Worm (Caenorhabditis elegans) whole organism, midembryonic: ENCODE measurements around the gene kcnl-1.

Experiments used
- T22C8.4 ChIP-seq: fragments of 200-800 bp; sonication (Bioruptor generic); IDR thresholded peaks from 2 replicates; pipeline ENCODE4 v1.3.6; 2022; ENCODE audit warnings: missing genetic modification characterization, missing compliant biosample characterization
- cog-1 ChIP-seq: sonication (generic microtip); optimal IDR thresholded peaks from 2 replicates; lab custom pipeline; 2016; ENCODE audit warnings: missing genetic modification characterization, missing compliant biosample characterization
- flt-1 ChIP-seq: fragments of 200-800 bp; sonication (Bioruptor generic); IDR thresholded peaks from 2 replicates; pipeline ENCODE4 v1.3.6; 2022; ENCODE audit warnings: missing genetic modification characterization, missing compliant biosample characterization
- klf-2 ChIP-seq: fragments of 200-800 bp; sonication (Bioruptor generic); conservative IDR thresholded peaks from 2 replicates; pipeline ENCODE4 v1.3.6; 2022; ENCODE audit warnings: missing genetic modification reagents, missing genetic modification characterization, missing compliant biosample characterization
- med-1 ChIP-seq: sonication (generic microtip); optimal IDR thresholded peaks from 2 replicates; lab custom pipeline; 2017; ENCODE audit warnings: missing genetic modification characterization, mild to moderate bottlenecking, missing compliant biosample characterization, antibody characterized with exemption, missing genetic modification reagents; ENCODE audit not compliant: insufficient read depth
- ref-1 ChIP-seq: fragments of 200-800 bp; sonication (Bioruptor generic); conservative IDR thresholded peaks from 2 replicates; pipeline ENCODE4 v1.3.6; 2022; ENCODE audit warnings: missing genetic modification reagents, missing genetic modification characterization, missing compliant biosample characterization
- tab-1 ChIP-seq: fragments of 200-800 bp; sonication (Bioruptor generic); IDR thresholded peaks from 2 replicates; pipeline ENCODE4 v1.3.6; 2022; ENCODE audit warnings: missing genetic modification characterization, missing compliant biosample characterization
- ztf-23 ChIP-seq: fragments of 200-800 bp; sonication (Bioruptor generic); IDR thresholded peaks from 2 replicates; pipeline ENCODE4 v1.3.6; 2022; ENCODE audit warnings: missing genetic modification reagents, missing genetic modification characterization, missing compliant biosample characterization
- ztf-29 ChIP-seq: fragments of 200-800 bp; sonication (Bioruptor generic); IDR thresholded peaks from 2 replicates; pipeline ENCODE4 v1.3.6; 2022; ENCODE audit warnings: missing genetic modification reagents, missing genetic modification characterization, missing compliant biosample characterization

kcnl-1 gene

DNA sequence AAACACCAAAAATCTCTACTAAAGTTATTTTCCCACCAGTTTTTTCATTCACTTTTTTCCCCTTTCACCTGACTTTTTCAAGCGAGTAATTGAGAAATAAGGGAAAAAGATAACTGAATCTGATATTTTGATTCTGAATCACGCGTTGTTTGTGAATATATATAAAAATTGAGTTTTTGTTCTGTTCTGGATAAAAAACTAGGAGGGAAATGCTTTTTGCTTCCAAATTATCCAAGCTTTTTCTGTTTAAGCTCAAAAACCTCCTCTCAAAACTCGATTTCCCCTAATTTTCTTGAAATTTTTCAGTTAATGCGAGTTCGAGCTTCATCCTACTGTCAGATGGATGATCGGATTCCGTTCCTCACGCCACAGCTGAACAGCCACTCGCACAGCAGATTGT is at the start of gene kcnl-1:
TSS of gene kcnl-1 (plus strand) at position 301 of the 400 bp plus-strand sequence.
- TF ChIP-seq ztf-29 (no peak), med-1 (no peak), ref-1 (GFP tag; lab: Robert Waterston, UW) (no peak), tab-1 (GFP tag; lab: Robert Waterston, UW) (no peak), ztf-23 (GFP tag; lab: Robert Waterston, UW) (no peak), T22C8.4 (GFP tag; lab: Robert Waterston, UW) (no peak)

DNA sequence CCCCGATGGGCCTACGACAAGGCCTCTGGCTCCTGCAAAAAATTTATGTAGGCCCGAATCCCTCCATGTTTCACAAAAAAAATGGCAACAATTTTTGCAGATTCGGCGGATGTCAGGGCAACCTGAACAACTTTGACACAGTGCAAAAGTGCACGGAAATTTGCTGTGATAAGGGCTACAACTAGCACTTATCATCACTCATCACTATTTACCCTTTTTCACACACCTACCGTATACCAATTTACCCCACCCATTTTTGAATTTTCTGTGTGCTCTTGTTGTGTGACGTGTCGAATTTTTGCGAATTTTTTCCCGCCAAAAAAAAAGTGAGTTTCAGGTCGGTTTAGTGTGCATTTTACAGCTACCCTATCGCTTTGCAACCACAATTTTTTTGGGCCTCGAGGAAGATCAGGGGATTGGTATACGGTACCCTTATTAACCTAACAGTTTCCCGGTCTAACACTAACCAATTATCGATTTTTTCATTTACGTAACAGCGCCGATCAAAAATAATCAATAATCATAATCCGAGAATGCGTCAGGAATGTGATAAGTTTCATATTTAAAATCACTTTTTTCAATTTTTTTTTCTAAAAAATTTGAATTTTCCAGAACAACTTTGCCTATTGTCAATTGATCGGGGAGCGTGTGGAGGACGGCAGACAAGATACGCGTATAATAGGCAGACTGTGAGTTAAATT is 46.6 kb upstream of the kcnl-1 start:
- TF ChIP-seq ztf-23 (GFP tag; lab: Robert Waterston, UW) = no peak
- TF ChIP-seq T22C8.4 (GFP tag; lab: Robert Waterston, UW) = peak; percentile 68

DNA sequence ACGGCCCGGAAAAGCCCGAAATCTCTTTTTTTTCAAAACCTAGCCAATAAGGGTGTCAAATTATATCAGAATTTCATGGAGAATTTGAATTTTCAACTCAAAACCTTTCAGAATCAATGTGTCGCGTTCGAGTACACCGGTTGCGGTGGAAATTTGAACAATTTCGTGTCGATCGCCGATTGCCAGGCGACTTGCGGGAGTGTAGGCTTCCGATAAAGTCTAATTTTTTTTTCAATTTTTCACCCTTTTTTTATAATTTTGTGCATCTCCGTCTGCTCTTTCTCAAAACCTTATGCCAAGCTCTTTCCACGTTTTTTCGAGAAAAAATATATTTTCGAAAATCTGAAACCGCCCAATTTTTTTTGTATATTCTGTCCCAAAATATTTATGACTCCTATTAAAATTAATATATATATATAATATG is 45.7 kb upstream of the kcnl-1 start:
- no peak for TF ChIP-seq tab-1 (GFP tag; lab: Robert Waterston, UW)
- TF ChIP-seq flt-1 (GFP tag; lab: Robert Waterston, UW) = 0 out of 2 replicates have a peak, but pooled peaks have one; percentile 20

DNA sequence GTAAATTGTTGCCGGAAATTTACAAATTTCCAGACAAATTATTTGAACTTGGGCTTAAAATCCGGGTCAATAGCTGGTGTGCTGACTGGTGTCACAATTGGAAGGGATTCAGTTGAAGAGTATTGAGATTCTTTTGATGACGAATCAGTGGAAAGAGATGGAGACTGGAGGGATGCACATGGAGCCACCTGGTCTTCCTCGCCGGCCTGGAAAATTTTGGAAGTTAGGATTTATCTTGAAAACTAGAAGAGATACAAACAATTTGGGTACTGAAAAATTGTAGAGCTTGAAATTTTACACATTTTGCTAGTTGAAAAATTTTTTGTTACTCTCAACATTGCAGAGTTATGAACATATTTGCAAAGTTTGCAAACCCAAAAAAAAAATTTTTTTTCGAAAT is 45.1 kb upstream of the kcnl-1 start:
- TF ChIP-seq flt-1 (GFP tag; lab: Robert Waterston, UW) (no peak), T22C8.4 (GFP tag; lab: Robert Waterston, UW) (no peak), ref-1 (GFP tag; lab: Robert Waterston, UW) (no peak), ztf-29 (no peak), tab-1 (GFP tag; lab: Robert Waterston, UW) (no peak), ztf-23 (GFP tag; lab: Robert Waterston, UW) (no peak), cog-1 (tag; lab: Kevin White, UChicago) (no peak), klf-2 (GFP tag; lab: Robert Waterston, UW) (no peak), med-1 (no peak)

DNA sequence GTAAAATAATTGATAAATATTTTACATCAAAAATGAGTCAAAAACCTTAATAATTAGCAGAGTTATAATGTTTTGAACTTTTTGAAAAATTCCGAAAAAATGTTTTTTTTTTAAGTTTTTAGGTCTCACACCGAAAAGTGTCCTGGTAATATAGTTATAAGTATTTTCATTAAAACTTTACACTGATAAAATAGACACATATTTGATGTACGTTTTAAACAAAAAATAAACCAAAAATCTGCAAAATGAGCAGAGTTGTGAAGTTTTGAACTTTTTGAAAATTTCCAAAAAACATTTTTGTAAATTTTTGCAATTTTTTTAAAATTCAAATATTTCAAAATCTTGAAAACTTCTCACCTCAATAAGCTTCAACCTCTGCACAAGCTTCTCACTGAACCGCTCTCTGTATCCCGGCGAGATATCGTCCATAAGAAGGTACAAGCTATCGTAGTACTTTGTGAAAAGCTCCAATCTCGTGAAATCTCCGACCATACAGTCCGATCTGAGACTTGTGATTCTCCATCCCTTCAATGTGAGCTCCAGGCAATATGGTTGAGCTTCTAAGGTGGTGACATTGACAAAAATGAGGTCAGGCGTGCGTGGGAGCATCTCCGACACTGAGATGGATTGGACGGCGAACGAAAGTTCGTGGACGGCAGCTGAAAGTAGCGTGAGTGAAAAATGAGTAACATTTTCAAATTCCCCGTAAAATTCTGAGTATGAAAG is 44.4 kb upstream of the kcnl-1 start:
- TF ChIP-seq ztf-29 (no peak), T22C8.4 (GFP tag; lab: Robert Waterston, UW) (no peak), cog-1 (tag; lab: Kevin White, UChicago) (no peak), klf-2 (GFP tag; lab: Robert Waterston, UW) (no peak), ztf-23 (GFP tag; lab: Robert Waterston, UW) (no peak), ref-1 (GFP tag; lab: Robert Waterston, UW) (no peak), med-1 (no peak), flt-1 (GFP tag; lab: Robert Waterston, UW) (no peak), tab-1 (GFP tag; lab: Robert Waterston, UW) (no peak)

DNA sequence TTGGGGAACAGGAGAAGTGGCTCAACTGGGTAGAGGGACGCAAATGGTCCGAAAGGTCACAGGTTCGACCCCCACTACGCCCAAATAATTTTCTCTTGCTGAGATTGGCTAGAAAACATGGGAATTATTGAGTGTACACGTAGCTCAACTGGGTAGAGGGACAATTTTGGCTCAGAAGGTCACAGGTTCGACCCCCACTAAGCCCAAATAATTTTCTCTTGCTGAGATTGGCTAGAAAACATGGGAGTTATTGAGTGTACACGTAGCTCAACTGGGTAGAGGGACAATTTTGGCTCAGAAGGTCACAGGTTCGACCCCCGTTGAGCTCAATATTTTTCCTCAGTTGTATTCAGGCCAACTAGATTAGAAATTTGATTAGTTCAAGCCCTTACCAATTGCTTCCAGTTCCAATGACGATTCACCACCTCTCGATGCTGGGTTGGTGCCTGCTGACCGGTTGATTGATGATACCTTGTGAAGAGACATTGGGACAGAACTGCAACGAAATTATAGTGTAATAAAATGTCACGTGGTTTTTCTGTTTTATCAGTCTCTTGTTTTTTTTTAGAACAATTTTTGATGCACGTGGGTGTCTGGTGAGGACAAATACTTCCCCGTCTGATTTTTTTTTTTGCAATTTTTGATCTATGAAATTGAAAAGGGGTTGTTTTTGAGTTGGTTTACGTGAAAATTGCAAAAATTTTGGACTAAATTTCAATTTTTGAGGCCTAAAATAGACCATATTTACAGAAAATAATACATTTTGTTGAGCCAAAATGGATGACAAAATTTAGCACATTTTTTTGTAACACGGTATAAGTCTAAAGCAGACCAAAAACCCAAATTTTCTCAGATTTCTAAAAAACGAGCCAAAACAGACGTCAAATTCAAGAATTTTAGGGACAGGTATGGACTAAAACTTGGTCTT is 43.6 kb upstream of the kcnl-1 start:
- TF ChIP-seq tab-1 (GFP tag; lab: Robert Waterston, UW) (0 out of 2 replicates have a peak, but pooled peaks have one; percentile 50), klf-2 (GFP tag; lab: Robert Waterston, UW) (no peak), flt-1 (GFP tag; lab: Robert Waterston, UW) (no peak)

DNA sequence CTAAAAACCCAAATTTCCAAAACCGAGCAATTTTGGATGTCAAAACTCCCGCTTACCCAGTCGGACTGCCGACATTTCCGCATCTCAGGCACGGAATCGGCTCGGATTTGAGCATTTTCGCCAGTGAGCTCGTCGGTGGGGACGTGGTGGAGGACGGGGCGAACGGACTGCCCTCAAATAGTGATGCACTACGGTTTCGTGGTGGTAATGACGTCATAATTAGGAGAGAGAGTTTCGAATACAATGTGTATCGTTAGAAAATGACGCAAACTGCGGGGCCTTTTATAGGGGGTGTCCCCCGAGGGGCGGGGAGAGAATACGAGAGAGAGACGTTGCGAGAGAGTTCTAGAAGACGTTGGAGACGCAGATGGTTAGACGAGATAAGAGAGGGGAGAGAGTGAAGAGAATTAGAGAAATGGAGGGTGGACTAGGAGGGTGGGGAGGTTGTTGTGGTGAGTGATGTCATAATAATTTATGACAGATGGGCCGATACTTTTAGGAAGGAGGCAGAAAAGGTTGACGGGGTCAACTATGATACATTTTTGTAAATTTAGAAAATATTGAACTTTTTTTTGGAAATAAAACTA is 42.5 kb upstream of the kcnl-1 start:
- 0 out of 2 replicates have a peak, but pooled peaks have one; percentile 68 for TF ChIP-seq tab-1 (GFP tag; lab: Robert Waterston, UW)
- no peak for TF ChIP-seq klf-2 (GFP tag; lab: Robert Waterston, UW)
- peak; percentile 25; the same call in 1 of the 2 replicates for TF ChIP-seq T22C8.4 (GFP tag; lab: Robert Waterston, UW)
- TF ChIP-seq cog-1 (tag; lab: Kevin White, UChicago) = peak; percentile 91
- TF ChIP-seq flt-1 (GFP tag; lab: Robert Waterston, UW) = peak; percentile 85
- TF ChIP-seq med-1 = no peak
- peak; percentile 63; the same call in 1 of the 2 replicates for TF ChIP-seq ztf-23 (GFP tag; lab: Robert Waterston, UW)
- 0 out of 2 replicates have a peak, but pooled peaks have one; percentile 47 for TF ChIP-seq ref-1 (GFP tag; lab: Robert Waterston, UW)
- no peak for TF ChIP-seq ztf-29

DNA sequence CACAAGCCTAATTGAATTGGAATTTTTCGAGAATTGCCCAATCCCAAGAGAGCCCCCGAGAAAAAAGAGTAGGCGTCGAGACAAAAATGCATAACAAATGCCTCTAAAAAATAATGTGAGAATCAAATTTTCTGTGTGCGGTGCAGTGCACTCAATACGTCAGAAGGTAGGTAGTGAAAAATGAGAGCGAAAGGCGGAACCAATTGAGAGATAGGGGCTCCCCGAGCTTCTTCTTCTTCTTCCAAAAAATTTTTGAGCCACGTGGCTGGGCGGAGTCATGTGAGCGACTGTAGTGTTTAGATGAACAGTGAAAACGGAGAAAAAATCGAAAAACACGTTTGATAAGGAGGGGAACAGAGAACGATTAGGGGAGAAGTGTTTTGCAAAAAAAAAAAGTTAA is 40.6 kb upstream of the kcnl-1 start:
- no peak for TF ChIP-seq ztf-23 (GFP tag; lab: Robert Waterston, UW)
- no peak for TF ChIP-seq flt-1 (GFP tag; lab: Robert Waterston, UW)
- no peak for TF ChIP-seq T22C8.4 (GFP tag; lab: Robert Waterston, UW)
- TF ChIP-seq klf-2 (GFP tag; lab: Robert Waterston, UW) = no peak
- no peak for TF ChIP-seq ztf-29
- TF ChIP-seq ref-1 (GFP tag; lab: Robert Waterston, UW) = no peak
- no peak for TF ChIP-seq med-1
- TF ChIP-seq cog-1 (tag; lab: Kevin White, UChicago) = no peak

DNA sequence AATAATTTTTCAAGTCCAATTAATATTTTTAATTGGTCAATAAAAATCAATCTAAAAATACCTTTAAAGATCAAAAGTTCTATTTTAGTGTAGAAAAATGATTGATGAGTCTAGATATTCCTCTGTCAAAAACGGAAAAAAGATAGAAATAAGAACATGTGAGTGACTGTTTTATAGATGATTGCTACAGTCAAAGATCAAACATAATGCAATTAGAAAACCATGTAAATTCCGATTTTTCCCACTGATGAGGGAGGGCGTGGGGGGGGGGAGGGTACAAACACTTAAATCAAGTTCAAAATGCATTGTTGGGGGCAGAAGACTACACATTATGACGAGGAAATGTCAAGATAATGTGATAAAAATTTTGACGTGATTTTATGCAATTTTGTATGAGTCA is 39.0 kb upstream of the kcnl-1 start:
- TF ChIP-seq ref-1 (GFP tag; lab: Robert Waterston, UW) = no peak
- TF ChIP-seq klf-2 (GFP tag; lab: Robert Waterston, UW) = no peak
- TF ChIP-seq T22C8.4 (GFP tag; lab: Robert Waterston, UW) = no peak
- no peak for TF ChIP-seq ztf-23 (GFP tag; lab: Robert Waterston, UW)
- no peak for TF ChIP-seq tab-1 (GFP tag; lab: Robert Waterston, UW)
- no peak for TF ChIP-seq flt-1 (GFP tag; lab: Robert Waterston, UW)
- no peak for TF ChIP-seq med-1
- no peak for TF ChIP-seq cog-1 (tag; lab: Kevin White, UChicago)
- TF ChIP-seq ztf-29 = no peak
